Worm (Caenorhabditis elegans): ENCODE data around the gene Y39B6A.27.

DNA sequence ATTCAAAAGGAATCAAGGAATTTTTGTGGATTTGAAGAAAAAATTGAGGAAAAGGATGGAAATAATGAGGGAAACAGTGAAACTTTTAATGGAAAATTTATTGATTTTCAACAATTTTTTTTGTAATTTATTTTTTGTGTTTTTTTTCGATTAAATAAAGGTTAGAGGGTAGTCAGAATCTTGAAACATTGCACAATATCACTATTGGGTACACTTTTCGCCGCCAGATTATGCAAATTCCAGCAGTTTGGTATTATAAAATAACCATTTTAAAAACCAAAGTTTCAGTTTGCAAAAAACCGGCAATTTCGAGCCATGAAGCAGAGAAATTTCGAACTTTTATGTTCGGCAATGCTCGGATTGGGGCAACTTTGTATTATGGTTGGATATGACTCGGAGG is at the start of gene Y39B6A.27:
- TF ChIP-seq nhr-237 (tag; optimal IDR thresholded peaks at IDR 0.05) (no peak), lin-32 (GFP tag; optimal IDR thresholded peaks at IDR 0.05) (no peak), mls-2 (tag; optimal IDR thresholded peaks at IDR 0.05) (no peak), sptf-1 (tag; optimal IDR thresholded peaks at IDR 0.05) (no peak), elt-3 (tag; optimal IDR thresholded peaks at IDR 0.05) (no peak), nhr-76 (tag; optimal IDR thresholded peaks at IDR 0.05) (no peak), unc-62 (GFP tag; optimal IDR thresholded peaks at IDR 0.05) (no peak), nhr-12 (tag; optimal IDR thresholded peaks at IDR 0.05) (no peak)
